Fruit fly (Drosophila melanogaster) whole organism, embryonic: ENCODE results near the gene CG5157.

Experiments
- Adf1 ChIP-seq: fragments of 200-800 bp; sonication (Bioruptor generic); IDR thresholded peaks from 2 replicates; pipeline ENCODE4 v1.3.6; 2022; ENCODE audit warnings: missing biosample characterization, missing genetic modification characterization
- BtbVII ChIP-seq: fragments of 200-800 bp; sonication (Bioruptor generic); optimal IDR thresholded peaks from 3 replicates; lab custom pipeline; 2017; ENCODE audit warnings: missing biosample characterization, mild to moderate bottlenecking, missing genetic modification characterization
- Bteb2 ChIP-seq: fragments of 200-800 bp; sonication (Bioruptor generic); optimal IDR thresholded peaks from 2 replicates; lab custom pipeline; 2016; ENCODE audit warnings: missing biosample characterization, missing genetic modification characterization
- CG10209 ChIP-seq: fragments of 200-800 bp; sonication (Bioruptor generic); optimal IDR thresholded peaks from 3 replicates; lab custom pipeline; 2017; ENCODE audit warnings: missing biosample characterization, mild to moderate bottlenecking, missing genetic modification characterization, missing genetic modification reagents
- CG10274 ChIP-seq: fragments of 200-800 bp; sonication (Bioruptor generic); optimal IDR thresholded peaks from 3 replicates; lab custom pipeline; 2017; ENCODE audit warnings: missing biosample characterization, mild to moderate bottlenecking, missing genetic modification characterization
- CG10543 ChIP-seq: fragments of 200-800 bp; sonication (Bioruptor generic); optimal IDR thresholded peaks from 3 replicates; lab custom pipeline; 2017; ENCODE audit warnings: missing biosample characterization, mild to moderate bottlenecking, missing genetic modification characterization, moderate library complexity
- CG11504 ChIP-seq: fragments of 200-800 bp; sonication (Bioruptor generic); optimal IDR thresholded peaks from 3 replicates; lab custom pipeline; 2019; ENCODE audit warnings: missing biosample characterization, mild to moderate bottlenecking, missing genetic modification characterization, moderate library complexity
- CG11695 ChIP-seq: fragments of 200-800 bp; sonication (Bioruptor generic); IDR thresholded peaks from 3 replicates; pipeline ENCODE4 v1.3.6; 2022; ENCODE audit warnings: missing biosample characterization, missing genetic modification characterization
- CG12391 ChIP-seq: fragments of 200-800 bp; sonication (Bioruptor generic); optimal IDR thresholded peaks from 3 replicates; lab custom pipeline; 2018; ENCODE audit warnings: missing biosample characterization, mild to moderate bottlenecking, missing genetic modification characterization, moderate library complexity
- CG13424 ChIP-seq: fragments of 200-800 bp; sonication (Bioruptor generic); optimal IDR thresholded peaks from 2 replicates; lab custom pipeline; 2019; ENCODE audit warnings: missing biosample characterization, mild to moderate bottlenecking, missing genetic modification characterization, moderate library complexity
- CG15011 ChIP-seq: fragments of 200-800 bp; sonication (Bioruptor generic); optimal IDR thresholded peaks from 3 replicates; lab custom pipeline; 2018; ENCODE audit warnings: missing biosample characterization, mild to moderate bottlenecking, missing genetic modification characterization
- CG18619 ChIP-seq: fragments of 200-800 bp; sonication (Bioruptor generic); optimal IDR thresholded peaks from 3 replicates; lab custom pipeline; 2017; ENCODE audit warnings: missing biosample characterization, mild to moderate bottlenecking, missing genetic modification characterization
- CG2199 ChIP-seq: fragments of 200-800 bp; sonication (Bioruptor generic); IDR thresholded peaks from 3 replicates; pipeline ENCODE4 v1.3.6; 2022; ENCODE audit warnings: missing biosample characterization, missing genetic modification characterization
- CG2678 ChIP-seq: fragments of 200-800 bp; sonication (Bioruptor generic); optimal IDR thresholded peaks from 3 replicates; lab custom pipeline; 2019; ENCODE audit warnings: missing biosample characterization, mild to moderate bottlenecking, missing genetic modification characterization, moderate library complexity
- CG30403 ChIP-seq: fragments of 200-800 bp; sonication (Bioruptor generic); optimal IDR thresholded peaks from 3 replicates; lab custom pipeline; 2016; ENCODE audit warnings: missing biosample characterization, missing genetic modification characterization
- CG31224 ChIP-seq: fragments of 200-800 bp; sonication (Bioruptor generic); IDR thresholded peaks from 2 replicates; pipeline ENCODE4 v1.3.6; 2022; ENCODE audit warnings: missing biosample characterization, missing genetic modification characterization
- CG34376 ChIP-seq: fragments of 200-800 bp; sonication (Bioruptor generic); optimal IDR thresholded peaks from 2 replicates; lab custom pipeline; 2018; ENCODE audit warnings: missing biosample characterization, mild to moderate bottlenecking, missing genetic modification characterization
- CG4404 ChIP-seq: fragments of 200-800 bp; sonication (Bioruptor generic); IDR thresholded peaks from 2 replicates; pipeline ENCODE4 v1.3.6; 2022; ENCODE audit warnings: missing biosample characterization, missing genetic modification characterization
- CG5953 ChIP-seq: fragments of 200-800 bp; sonication (Bioruptor generic); IDR thresholded peaks from 2 replicates; pipeline ENCODE4 v1.3.6; 2022; ENCODE audit warnings: missing biosample characterization, missing genetic modification characterization
- CG6765 ChIP-seq: fragments of 200-800 bp; sonication (Bioruptor generic); optimal IDR thresholded peaks from 3 replicates; lab custom pipeline; 2017; ENCODE audit warnings: missing biosample characterization, mild to moderate bottlenecking, missing genetic modification characterization
- CG7987 ChIP-seq: fragments of 200-800 bp; sonication (Bioruptor generic); optimal IDR thresholded peaks from 2 replicates; lab custom pipeline; 2018; ENCODE audit warnings: missing biosample characterization, mild to moderate bottlenecking, missing genetic modification characterization, moderate library complexity
- CG8944 ChIP-seq: fragments of 200-800 bp; sonication (Bioruptor generic); optimal IDR thresholded peaks from 3 replicates; lab custom pipeline; 2016; ENCODE audit warnings: missing biosample characterization, missing genetic modification characterization
- CG9215 ChIP-seq: fragments of 200-800 bp; sonication (Bioruptor generic); IDR thresholded peaks from 2 replicates; pipeline ENCODE4 v1.3.6; 2022; ENCODE audit warnings: missing biosample characterization, missing genetic modification characterization
- CG9727 ChIP-seq: fragments of 200-800 bp; sonication (Bioruptor generic); optimal IDR thresholded peaks from 3 replicates; lab custom pipeline; 2017; ENCODE audit warnings: missing biosample characterization, mild to moderate bottlenecking, missing genetic modification characterization
- Fer1 ChIP-seq: fragments of 200-800 bp; sonication (Bioruptor generic); optimal IDR thresholded peaks from 2 replicates; lab custom pipeline; 2017; ENCODE audit warnings: missing biosample characterization, mild to moderate bottlenecking, missing genetic modification characterization
- GATAe ChIP-seq: fragments of 200-800 bp; sonication (Bioruptor generic); conservative IDR thresholded peaks from 2 replicates; pipeline ENCODE4 v1.3.6; 2022; ENCODE audit warnings: missing biosample characterization, missing genetic modification characterization
- HLH54F ChIP-seq: fragments of 200-800 bp; sonication (Bioruptor generic); optimal IDR thresholded peaks from 3 replicates; lab custom pipeline; 2016; ENCODE audit warnings: missing biosample characterization, missing genetic modification characterization
- MBD-R2 ChIP-seq: fragments of 200-800 bp; sonication (Bioruptor generic); IDR thresholded peaks from 2 replicates; pipeline ENCODE4 v1.3.6; 2022; ENCODE audit warnings: missing biosample characterization, missing genetic modification characterization
- Med ChIP-seq: fragments of 200-800 bp; sonication (Bioruptor generic); peaks from one replicate; lab custom pipeline; 2016; ENCODE audit warnings: missing biosample characterization, missing genetic modification characterization, mild to moderate bottlenecking, inconsistent platforms, moderate library complexity
- Meics ChIP-seq: fragments of 200-800 bp; sonication (Bioruptor generic); optimal IDR thresholded peaks from 2 replicates; lab custom pipeline; 2017; ENCODE audit warnings: missing biosample characterization, mild to moderate bottlenecking, missing genetic modification characterization
- Side ChIP-seq: fragments of 200-800 bp; sonication (Bioruptor generic); optimal IDR thresholded peaks from 2 replicates; lab custom pipeline; 2016; ENCODE audit warnings: missing biosample characterization, missing genetic modification characterization
- Trl ChIP-seq, 3 experiments: fragments of >200 bp in 2 of 3; fragments of 200-800 bp in 1 of 3; sonication (Bioruptor generic) in 1 of 3; optimal IDR thresholded peaks; 2 replicates in 1 of 3; 3 replicates in 2 of 3; lab custom pipeline; 2016 to 2017; ENCODE audit warnings: missing biosample characterization in 1 of 3, missing genetic modification characterization in 1 of 3
- Xbp1 ChIP-seq: fragments of 200-800 bp; sonication (Bioruptor generic); optimal IDR thresholded peaks from 3 replicates; lab custom pipeline; 2016; ENCODE audit warnings: missing biosample characterization, mild to moderate bottlenecking, missing genetic modification characterization
- bcd ChIP-seq: fragments of 200-800 bp; sonication (Bioruptor generic); optimal IDR thresholded peaks from 2 replicates; lab custom pipeline; 2017; ENCODE audit warnings: missing biosample characterization, mild to moderate bottlenecking, missing genetic modification characterization
- chn ChIP-seq: fragments of 200-800 bp; sonication (Bioruptor generic); optimal IDR thresholded peaks from 2 replicates; lab custom pipeline; 2016; ENCODE audit warnings: missing biosample characterization, missing genetic modification characterization
- corto ChIP-seq: fragments of 200-800 bp; sonication (Bioruptor generic); optimal IDR thresholded peaks from 2 replicates; lab custom pipeline; 2016; ENCODE audit warnings: missing biosample characterization, mild to moderate bottlenecking, missing genetic modification characterization, moderate library complexity
- cwo ChIP-seq: fragments of 200-800 bp; sonication (Bioruptor generic); optimal IDR thresholded peaks from 3 replicates; lab custom pipeline; 2017; ENCODE audit warnings: missing biosample characterization, missing genetic modification characterization, mild to moderate bottlenecking, moderate library complexity, missing genetic modification reagents
- disco-r ChIP-seq: fragments of 200-800 bp; sonication (Bioruptor generic); optimal IDR thresholded peaks from 2 replicates; lab custom pipeline; 2016; ENCODE audit warnings: missing biosample characterization, missing genetic modification characterization
- dpn ChIP-seq, 2 experiments: fragments of 200-800 bp; sonication (Bioruptor generic); optimal IDR thresholded peaks; 3 replicates each; lab custom pipeline; 2016; ENCODE audit warnings: missing biosample characterization in 2 of 2, missing genetic modification characterization in 2 of 2
- eve ChIP-seq, 2 experiments: fragments of >200 bp; optimal IDR thresholded peaks; 2 replicates each; lab custom pipeline; 2017; ENCODE audit warnings: missing biosample characterization in 2 of 2, missing genetic modification characterization in 2 of 2
- gsb ChIP-seq: fragments of 200-800 bp; sonication (Bioruptor generic); IDR thresholded peaks from 2 replicates; pipeline ENCODE4 v1.3.6; 2022; ENCODE audit warnings: missing biosample characterization, missing genetic modification characterization
- her ChIP-seq: fragments of 200-800 bp; sonication (Bioruptor generic); optimal IDR thresholded peaks from 2 replicates; lab custom pipeline; 2016; ENCODE audit warnings: missing biosample characterization, missing genetic modification characterization
- mam ChIP-seq: fragments of 200-800 bp; sonication (Bioruptor generic); optimal IDR thresholded peaks from 3 replicates; lab custom pipeline; 2016; ENCODE audit warnings: missing biosample characterization, missing genetic modification characterization
- phol ChIP-seq: fragments of 200-800 bp; sonication (Bioruptor generic); optimal IDR thresholded peaks from 3 replicates; lab custom pipeline; 2018; ENCODE audit warnings: missing biosample characterization, mild to moderate bottlenecking, missing genetic modification characterization, moderate library complexity
- sens ChIP-seq: fragments of 200-800 bp; sonication (Bioruptor generic); peaks from one replicate; lab custom pipeline; 2016; ENCODE audit warnings: missing biosample characterization, missing genetic modification characterization
- shn ChIP-seq: fragments of 200-800 bp; sonication (Bioruptor generic); optimal IDR thresholded peaks from 3 replicates; lab custom pipeline; 2016; ENCODE audit warnings: missing biosample characterization, missing genetic modification characterization
- tx ChIP-seq: fragments of 200-800 bp; sonication (Bioruptor generic); optimal IDR thresholded peaks from 2 replicates; lab custom pipeline; 2016; ENCODE audit warnings: missing biosample characterization, missing genetic modification characterization
- usp ChIP-seq: fragments of >200 bp; optimal IDR thresholded peaks from 2 replicates; lab custom pipeline; 2017; ENCODE audit warnings: missing biosample characterization, missing genetic modification characterization
- vnd ChIP-seq: fragments of 200-800 bp; sonication (Bioruptor generic); IDR thresholded peaks from 3 replicates; pipeline ENCODE4 v1.3.6; 2022; ENCODE audit warnings: missing biosample characterization, missing genetic modification characterization; ENCODE audit not compliant: partially characterized antibody

CG5157 gene

DNA sequence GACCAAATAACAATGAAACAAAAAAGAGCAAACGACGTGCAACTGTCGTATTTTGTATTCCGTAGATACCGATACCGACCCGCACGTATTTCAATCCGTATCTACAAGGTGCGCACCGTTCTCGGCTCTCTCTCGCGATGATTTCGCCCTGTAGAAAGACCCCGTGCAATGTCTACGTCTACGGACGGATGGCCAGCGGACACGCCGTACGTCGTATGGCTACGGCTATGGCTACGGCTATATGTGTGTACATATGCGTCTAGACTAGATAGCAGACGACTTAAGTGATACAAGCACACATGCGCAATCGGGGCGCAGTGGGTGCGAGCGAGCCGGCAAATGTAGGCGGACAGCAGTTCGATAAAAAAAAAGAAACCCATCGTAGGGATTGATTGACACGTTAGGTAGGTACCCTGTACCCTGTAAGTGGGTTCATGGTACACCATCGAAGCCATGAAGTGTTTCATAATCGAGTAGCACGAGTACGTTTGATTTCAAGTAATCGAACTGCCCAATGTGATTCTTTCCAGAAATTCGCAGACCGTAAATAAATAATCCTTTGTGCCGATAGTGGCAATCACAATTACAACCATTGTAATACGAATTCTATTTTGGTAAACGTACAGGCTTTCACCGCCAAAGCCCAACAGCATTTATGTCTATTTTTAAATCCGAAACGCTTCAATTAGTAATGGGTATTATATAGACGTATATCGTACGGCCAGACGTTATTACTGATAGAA, 11.9 kb upstream of the CG5157 start (continued):
- TF ChIP-seq CG6765 (GFP tag; lab: Kevin White, UChicago) (peak; percentile 21), BtbVII (peak; percentile 24), CG11695 (GFP tag; lab: Robert Waterston, UW) (peak; percentile 24; the same call in 1 of the 3 replicates), CG10209 (GFP tag; lab: Kevin White, UChicago) (peak; percentile 21), CG13424 (tag; lab: Kevin White, UChicago) (peak; percentile 24), bcd (GFP tag; lab: Kevin White, UChicago) (peak; percentile 29), Med (peak; percentile 94), mam (GFP tag; lab: Kevin White, UChicago) (peak; percentile 22), CG15011 (GFP tag; lab: Kevin White, UChicago) (peak; percentile 22), MBD-R2 (0 out of 2 replicates have a peak, but pooled peaks have one; percentile 8), tx (peak; percentile 19), CG9215 (GFP tag; lab: Robert Waterston, UW) (peak; percentile 38; the same call in 1 of the 2 replicates), Adf1 (peak; percentile 5; the same call in 1 of the 2 replicates), vnd (GFP tag; lab: Robert Waterston, UW) (no peak), sens (GFP tag; lab: Kevin White, UChicago) (peak; percentile 31), CG34376 (peak; percentile 31), CG9727 (GFP tag; lab: Kevin White, UChicago) (peak; percentile 29), CG12391 (tag; lab: Kevin White, UChicago) (peak; percentile 38), Fer1 (GFP tag; lab: Kevin White, UChicago) (peak; percentile 20), dpn (GFP tag; optimal IDR thresholded peaks at IDR 0.05; lab: Kevin White, UChicago) (peak; percentile 8 to 35), CG7987 (GFP tag; lab: Kevin White, UChicago) (peak; percentile 11), CG31224 (GFP tag; lab: Robert Waterston, UW) (peak; percentile 37; the same call in 1 of the 2 replicates), CG5953 (GFP tag; lab: Robert Waterston, UW) (no peak), phol (tag; lab: Kevin White, UChicago) (peak; percentile 29), gsb (0 out of 2 replicates have a peak, but pooled peaks have one; percentile 11), CG8944 (peak; percentile 32), CG10274 (GFP tag; lab: Kevin White, UChicago) (peak; percentile 16), CG4404 (GFP tag; lab: Robert Waterston, UW) (no peak), CG11504 (tag; lab: Kevin White, UChicago) (peak; percentile 44), chn (GFP tag; lab: Kevin White, UChicago) (no peak), corto (GFP tag; lab: Kevin White, UChicago) (no peak), eve (GFP tag; optimal IDR thresholded peaks at IDR 0.05; lab: Kevin White, UChicago) (no peak), disco-r (GFP tag; lab: Kevin White, UChicago) (peak; percentile 10), Trl (optimal IDR thresholded peaks at IDR 0.05; lab: Kevin White, UChicago) (no peak), Trl (GFP tag; optimal IDR thresholded peaks at IDR 0.05; lab: Kevin White, UChicago) (peak; percentile 3), Meics (GFP tag; lab: Kevin White, UChicago) (peak; percentile 28), Side (GFP tag; lab: Kevin White, UChicago) (peak; percentile 23), CG30403 (GFP tag; lab: Kevin White, UChicago) (peak; percentile 46), CG10543 (GFP tag; lab: Kevin White, UChicago) (peak; percentile 39), Bteb2 (GFP tag; lab: Kevin White, UChicago) (peak; percentile 16), CG2199 (GFP tag; lab: Robert Waterston, UW) (peak; percentile 68; the same call in 1 of the 3 replicates), her (GFP tag; lab: Kevin White, UChicago) (peak; percentile 25), CG2678 (tag; lab: Kevin White, UChicago) (peak; percentile 47), HLH54F (GFP tag; lab: Kevin White, UChicago) (peak; percentile 6), Xbp1 (peak; percentile 6), usp (GFP tag; lab: Kevin White, UChicago) (no peak), CG18619 (GFP tag; lab: Kevin White, UChicago) (peak; percentile 41), GATAe (peak; percentile 36), cwo (GFP tag; lab: Kevin White, UChicago) (peak; percentile 74), shn (GFP tag; lab: Kevin White, UChicago) (peak; percentile 19)
